Worm (Caenorhabditis elegans) whole organism, L4 larva: Measurements from ENCODE around the gene cpl-1.

Experiments
- R02D3.7 ChIP-seq: fragments of 150-350 bp; sonication (generic microtip); optimal IDR thresholded peaks from 3 replicates; lab custom pipeline; 2014; ENCODE audit warnings: missing biosample characterization, missing genetic modification characterization
- T20F7.1 ChIP-seq: fragments of 200-800 bp; sonication (Bioruptor generic); optimal IDR thresholded peaks from 2 replicates; lab custom pipeline; 2018; ENCODE audit warnings: mild to moderate bottlenecking, missing genetic modification characterization, missing compliant biosample characterization
- Y75B8A.6 ChIP-seq: fragments of 200-800 bp; sonication (Bioruptor generic); IDR thresholded peaks from 2 replicates; pipeline ENCODE4 v1.3.6; 2022; ENCODE audit warnings: missing genetic modification reagents, missing genetic modification characterization, missing compliant biosample characterization
- ama-1 ChIP-seq: fragments of 150-350 bp; optimal IDR thresholded peaks from 2 replicates; lab custom pipeline; 2014; ENCODE audit warnings: inconsistent platforms, mixed read lengths
- ceh-82 ChIP-seq: sonication (generic microtip); optimal IDR thresholded peaks from 2 replicates; lab custom pipeline; 2017; ENCODE audit warnings: missing biosample characterization, missing genetic modification characterization
- jun-1 ChIP-seq: fragments of 150-350 bp; optimal IDR thresholded peaks from 2 replicates; lab custom pipeline; 2014; ENCODE audit warnings: missing biosample characterization, missing genetic modification reagents, missing genetic modification characterization
- madf-5 ChIP-seq, 2 experiments: fragments of 200-800 bp; sonication (Bioruptor generic); IDR thresholded peaks; 2 replicates each; pipeline ENCODE4 v1.3.6; 2022; ENCODE audit warnings: missing compliant biosample characterization in 2 of 2, missing genetic modification characterization in 2 of 2
- nhr-10 ChIP-seq: fragments of 150-350 bp; optimal IDR thresholded peaks from 2 replicates; lab custom pipeline; 2014; ENCODE audit warnings: missing biosample characterization, missing genetic modification characterization
- nhr-76 ChIP-seq: fragments of 150-350 bp; optimal IDR thresholded peaks from 2 replicates; lab custom pipeline; 2014; ENCODE audit warnings: missing biosample characterization, missing genetic modification characterization
- pha-4 ChIP-seq, 2 experiments: fragments of 150-350 bp in 1 of 2; fragments of 200-800 bp in 1 of 2; sonication (Bioruptor generic) in 1 of 2; IDR thresholded peaks in 1 of 2; optimal IDR thresholded peaks in 1 of 2; 2 replicates each; pipeline versions ENCODE4 v1.3.6 to Lab custom; 2014 to 2022; ENCODE audit warnings: missing genetic modification characterization in 2 of 2, missing genetic modification reagents in 2 of 2, missing biosample characterization in 1 of 2, missing compliant biosample characterization in 1 of 2
- unc-62 ChIP-seq, 3 experiments: fragments of 150-350 bp in 1 of 3; sonication (generic microtip); optimal IDR thresholded peaks in 2 of 3; peaks in 1 of 3; 1 replicate in 1 of 3; 2 replicates in 2 of 3; lab custom pipeline; 2014 to 2017; ENCODE audit warnings: missing biosample characterization in 3 of 3, missing genetic modification characterization in 3 of 3, missing genetic modification reagents in 3 of 3, missing genotype in 1 of 3
- zag-1 ChIP-seq: fragments of 150-350 bp; optimal IDR thresholded peaks from 2 replicates; lab custom pipeline; 2014; ENCODE audit warnings: missing biosample characterization, missing genetic modification characterization
- zfp-3 ChIP-seq: fragments of 200-800 bp; sonication (Bioruptor generic); conservative IDR thresholded peaks from 2 replicates; pipeline ENCODE4 v1.3.6; 2022; ENCODE audit warnings: missing genetic modification reagents, missing genetic modification characterization, missing compliant biosample characterization

DNA sequence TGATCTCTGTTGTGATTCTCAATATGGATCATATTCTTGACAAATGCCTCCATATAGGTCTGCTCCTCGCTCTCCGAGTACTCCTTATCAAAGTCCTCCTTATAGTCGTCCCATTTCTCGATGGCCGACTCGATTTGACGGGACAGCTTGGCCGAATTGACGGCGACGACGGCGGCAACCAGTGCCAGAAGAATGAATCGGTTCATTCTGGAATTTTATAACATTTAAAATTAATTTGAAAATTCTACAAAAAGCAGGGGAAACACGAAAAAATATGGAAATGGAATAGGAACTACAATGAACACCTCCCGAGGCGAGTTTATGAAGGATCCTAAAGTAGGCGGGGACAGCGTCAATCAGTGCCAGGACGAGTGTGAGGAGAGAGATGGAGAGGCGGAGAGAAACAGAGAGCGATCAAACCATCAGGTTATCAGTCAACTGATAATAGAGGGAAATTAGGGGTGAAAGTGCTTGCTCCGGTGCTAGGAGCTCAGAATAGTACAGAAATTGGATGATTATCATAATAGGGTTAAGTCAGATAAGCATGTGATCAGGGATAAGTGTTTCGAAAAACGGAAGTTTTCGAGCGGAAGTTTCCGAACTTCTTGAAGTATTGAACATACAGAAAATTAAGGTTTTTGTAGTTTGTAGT lies at the start of gene cpl-1:
- TF ChIP-seq unc-62 (GFP tag; optimal IDR thresholded peaks at IDR 0.05 in 1 of 2; lab: Kevin White, UChicago) (peak in 1 of 2 experiments; percentile 73), unc-62 (tag; optimal IDR thresholded peaks at IDR 0.05; lab: Kevin White, UChicago) (no peak), Y75B8A.6 (no peak), zag-1 (tag; lab: Kevin White, UChicago) (no peak), R02D3.7 (no peak), madf-5 (GFP tag; IDR thresholded peaks at IDR 0.05; lab: Robert Waterston, UW) (no peak), T20F7.1 (GFP tag; lab: Kevin White, UChicago) (peak; percentile 5), nhr-76 (tag; lab: Kevin White, UChicago) (no peak), ama-1 (lab: Kevin White, UChicago) (peak; percentile 79), nhr-10 (tag; lab: Kevin White, UChicago) (no peak), jun-1 (tag; lab: Kevin White, UChicago) (no peak), pha-4 (GFP tag; IDR thresholded peaks at IDR 0.05; lab: Robert Waterston, UW) (no peak), pha-4 (tag; optimal IDR thresholded peaks at IDR 0.05; lab: Kevin White, UChicago) (no peak), ceh-82 (no peak), zfp-3 (GFP tag; lab: Robert Waterston, UW) (no peak)
